Worm (Caenorhabditis elegans) whole organism, early embryonic: Measurements from ENCODE around the gene fbxc-17.
"Not testable (repeated sequence)": the region's sequence is repeated elsewhere in the genome, so short reads cannot be mapped to it uniquely, and the experiment has no call there.

ENCODE experiments used
- B0310.2 ChIP-seq: sonication (generic microtip); optimal IDR thresholded peaks from 2 replicates; lab custom pipeline; 2016; ENCODE audit warnings: mild to moderate bottlenecking, missing genetic modification characterization, missing compliant biosample characterization
- F13C5.2 ChIP-seq: sonication (generic microtip); optimal IDR thresholded peaks from 2 replicates; lab custom pipeline; 2017; ENCODE audit warnings: mild to moderate bottlenecking, missing genetic modification characterization, inconsistent platforms, missing compliant biosample characterization
- aly-1 ChIP-seq: sonication (generic microtip); optimal IDR thresholded peaks from 2 replicates; lab custom pipeline; 2016; ENCODE audit warnings: missing genetic modification characterization, missing compliant biosample characterization
- ama-1 ChIP-seq: fragments of 150-350 bp; optimal IDR thresholded peaks from 2 replicates; lab custom pipeline; 2014
- ceh-13 ChIP-seq: fragments of 200-800 bp; sonication (Bioruptor generic); optimal IDR thresholded peaks from 2 replicates; lab custom pipeline; 2018; ENCODE audit warnings: mild to moderate bottlenecking, missing genetic modification characterization, missing compliant biosample characterization
- ceh-36 ChIP-seq: sonication (generic microtip); optimal IDR thresholded peaks from 2 replicates; lab custom pipeline; 2016; ENCODE audit warnings: missing genetic modification characterization, inconsistent platforms, missing compliant biosample characterization
- ets-7 ChIP-seq: sonication (generic microtip); optimal IDR thresholded peaks from 2 replicates; lab custom pipeline; 2016; ENCODE audit warnings: missing genotype, missing genetic modification characterization, missing compliant biosample characterization
- flt-1 ChIP-seq: fragments of 200-800 bp; sonication (Bioruptor generic); IDR thresholded peaks from 2 replicates; pipeline ENCODE4 v1.3.6; 2022; ENCODE audit warnings: missing genetic modification characterization, missing compliant biosample characterization
- hmbx-1 ChIP-seq: sonication (generic microtip); optimal IDR thresholded peaks from 2 replicates; lab custom pipeline; 2016; ENCODE audit warnings: mild to moderate bottlenecking, missing genetic modification characterization, missing compliant biosample characterization
- hmg-4 ChIP-seq: fragments of 200-800 bp; sonication (Bioruptor generic); optimal IDR thresholded peaks from 2 replicates; lab custom pipeline; 2018; ENCODE audit warnings: mild to moderate bottlenecking, missing genetic modification characterization, missing compliant biosample characterization
- hnd-1 ChIP-seq: sonication (generic microtip); optimal IDR thresholded peaks from 2 replicates; lab custom pipeline; 2016; ENCODE audit warnings: missing genetic modification characterization, missing compliant biosample characterization
- pes-1 ChIP-seq: fragments of 200-800 bp; sonication (Bioruptor generic); IDR thresholded peaks from 2 replicates; pipeline ENCODE4 v1.3.6; 2022; ENCODE audit warnings: missing genetic modification reagents, missing genetic modification characterization, missing compliant biosample characterization
- scrt-1 ChIP-seq: fragments of 200-800 bp; sonication (Bioruptor generic); IDR thresholded peaks from 2 replicates; pipeline ENCODE4 v1.3.6; 2022; ENCODE audit warnings: missing genetic modification characterization, missing compliant biosample characterization
- sea-1 ChIP-seq: fragments of 200-800 bp; sonication (Bioruptor generic); conservative IDR thresholded peaks from 2 replicates; pipeline ENCODE4 v1.3.6; 2022; ENCODE audit warnings: missing genetic modification characterization, missing compliant biosample characterization
- tbx-11 ChIP-seq: fragments of 200-800 bp; sonication (Bioruptor generic); IDR thresholded peaks from 2 replicates; pipeline ENCODE4 v1.3.6; 2022; ENCODE audit warnings: missing genetic modification characterization, missing compliant biosample characterization
- tbx-37 ChIP-seq: fragments of 200-800 bp; sonication (Bioruptor generic); conservative IDR thresholded peaks from 2 replicates; pipeline ENCODE4 v1.3.6; 2022; ENCODE audit warnings: missing genetic modification reagents, missing genetic modification characterization, missing compliant biosample characterization
- tra-4 ChIP-seq: sonication (generic microtip); optimal IDR thresholded peaks from 2 replicates; lab custom pipeline; 2017; ENCODE audit warnings: missing genetic modification characterization, missing compliant biosample characterization

The fbxc-17 gene

DNA sequence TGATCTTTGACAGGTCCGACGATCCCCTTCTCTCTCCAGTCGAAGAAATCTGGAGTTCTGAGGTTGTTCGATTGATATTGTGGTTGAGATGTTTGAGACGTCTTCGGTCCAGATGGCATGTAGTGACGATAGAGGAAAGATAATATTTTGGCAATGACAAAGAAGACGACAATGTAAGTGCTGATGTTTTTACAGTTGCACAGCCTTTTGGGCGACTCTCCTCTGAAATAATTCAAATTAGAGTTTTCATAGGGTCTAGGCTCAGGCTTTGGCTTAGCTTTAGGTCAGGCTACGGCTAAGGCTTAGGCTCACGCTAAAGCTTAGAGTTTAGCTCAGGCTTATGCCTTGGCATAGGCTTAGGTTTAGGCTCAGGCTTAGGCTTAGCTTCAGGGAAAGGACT is 17.1 kb downstream of the fbxc-17 start, which contains the start of gene C32B5.13:
TSS of gene C32B5.13 (minus strand) at position 101 of the 400 bp plus-strand sequence.
- TF ChIP-seq tra-4 (tag; lab: Kevin White, UChicago) (no peak), sea-1 (GFP tag; lab: Robert Waterston, UW) (no peak), tbx-37 (no peak), B0310.2 (tag; lab: Kevin White, UChicago) (no peak), hmg-4 (GFP tag; lab: Kevin White, UChicago) (no peak), F13C5.2 (no peak), aly-1 (no peak), hmbx-1 (tag; lab: Kevin White, UChicago) (no peak), ets-7 (no peak), tbx-11 (GFP tag; lab: Robert Waterston, UW) (no peak), ceh-13 (GFP tag; lab: Kevin White, UChicago) (no peak), hnd-1 (no peak)

DNA sequence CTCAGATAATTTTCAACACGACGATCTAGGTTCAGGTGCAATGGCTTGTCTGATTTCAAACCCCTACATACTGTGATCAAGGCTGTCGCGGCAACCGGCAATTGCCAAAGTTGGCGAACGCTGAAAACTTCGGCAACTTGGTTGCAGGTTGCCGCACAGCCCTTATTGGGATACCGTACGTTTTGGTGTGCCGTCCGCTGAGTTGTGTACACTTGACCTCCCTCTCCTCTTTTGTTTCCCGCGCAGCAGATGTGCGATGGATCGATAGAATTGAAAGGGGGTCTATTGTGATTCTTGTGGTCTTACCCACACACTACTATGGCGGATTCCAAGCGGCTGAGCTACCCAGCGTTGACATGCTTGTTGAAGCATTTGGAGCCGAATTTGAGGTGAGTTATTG is 18.8 kb downstream of the fbxc-17 start, which contains the start of the genes C32B5.18 and C32B5.7:
TSS of gene C32B5.18 (plus strand) at position 301 of the 400 bp plus-strand sequence.
TSS of gene C32B5.7 (plus strand) at position 311 of the 400 bp plus-strand sequence.
- TF ChIP-seq hmg-4 (GFP tag; lab: Kevin White, UChicago), result peak; percentile 6
- no peak for TF ChIP-seq tra-4 (tag; lab: Kevin White, UChicago)

DNA sequence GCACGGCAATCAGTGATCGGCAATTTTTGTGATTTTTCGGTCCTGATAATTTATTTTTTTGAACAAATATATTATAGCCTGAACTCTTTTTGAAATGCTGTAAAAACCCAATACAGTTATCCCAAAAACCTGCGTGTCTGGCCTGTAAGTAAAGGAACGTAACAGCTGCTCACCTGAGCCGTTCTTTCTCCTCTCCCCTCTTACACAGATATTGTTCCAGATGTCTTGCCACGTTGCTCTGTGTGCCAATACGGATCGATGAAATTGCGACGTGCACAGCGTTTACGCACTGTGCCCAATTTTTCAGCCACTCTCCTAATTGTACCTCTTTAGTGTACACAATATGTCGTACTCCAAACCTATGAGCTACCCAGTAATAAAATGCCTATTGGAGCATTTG is 20.4 kb downstream of the fbxc-17 start, which contains the start of gene sdz-4:
TSS of gene sdz-4 (plus strand) at position 301 of the 400 bp plus-strand sequence.
- TF ChIP-seq hmbx-1 (tag; lab: Kevin White, UChicago), result no peak
- TF ChIP-seq tbx-11 (GFP tag; lab: Robert Waterston, UW), result no peak
- TF ChIP-seq B0310.2 (tag; lab: Kevin White, UChicago), result no peak
- TF ChIP-seq pes-1 (GFP tag; lab: Robert Waterston, UW), result no peak
- TF ChIP-seq ceh-36 (tag; lab: Kevin White, UChicago), result no peak
- no peak for TF ChIP-seq tbx-37
- TF ChIP-seq hmg-4 (GFP tag; lab: Kevin White, UChicago), result no peak
- no peak for TF ChIP-seq ets-7
- no peak for TF ChIP-seq sea-1 (GFP tag; lab: Robert Waterston, UW)
- no peak for TF ChIP-seq F13C5.2
- no peak for TF ChIP-seq scrt-1 (GFP tag; lab: Robert Waterston, UW)
- no peak for TF ChIP-seq flt-1 (GFP tag; lab: Robert Waterston, UW)
- no peak for TF ChIP-seq ceh-13 (GFP tag; lab: Kevin White, UChicago)
- no peak for TF ChIP-seq hnd-1
- no peak for TF ChIP-seq ama-1 (lab: Kevin White, UChicago)
- TF ChIP-seq tra-4 (tag; lab: Kevin White, UChicago), result no peak
- TF ChIP-seq aly-1, result no peak

DNA sequence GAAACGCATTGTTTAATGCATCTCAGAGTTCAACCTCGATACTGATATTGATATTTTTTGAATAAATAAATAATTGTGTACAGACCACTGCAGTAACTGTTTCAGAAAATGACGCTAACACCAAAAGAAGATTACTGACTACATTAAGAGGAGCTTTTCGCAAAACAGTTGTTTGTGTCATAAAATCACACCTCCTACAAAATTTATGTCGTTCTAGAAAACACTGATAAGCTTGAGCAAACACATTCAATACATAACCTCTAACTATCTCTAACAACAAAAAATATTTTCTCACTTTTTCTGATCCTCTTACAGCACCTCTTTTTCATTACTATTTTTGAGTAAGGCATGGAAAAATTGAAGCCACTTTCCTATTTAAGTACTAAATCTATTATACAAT is 24.4 kb downstream of the fbxc-17 start, which contains the start of gene fbxc-7:
TSS of gene fbxc-7 (plus strand) at position 301 of the 400 bp plus-strand sequence.
- not testable (repeated sequence) for TF ChIP-seq flt-1 (GFP tag; lab: Robert Waterston, UW); hnd-1; ceh-13 (GFP tag; lab: Kevin White, UChicago)

- no peak for TF ChIP-seq tra-4 (tag; lab: Kevin White, UChicago)
- no peak for TF ChIP-seq scrt-1 (GFP tag; lab: Robert Waterston, UW)
- TF ChIP-seq aly-1, result no peak
- TF ChIP-seq ceh-13 (GFP tag; lab: Kevin White, UChicago), result no peak
- no peak for TF ChIP-seq ama-1 (lab: Kevin White, UChicago)
- no peak for TF ChIP-seq tbx-37
- TF ChIP-seq tbx-11 (GFP tag; lab: Robert Waterston, UW), result no peak
- no peak for TF ChIP-seq B0310.2 (tag; lab: Kevin White, UChicago)
- TF ChIP-seq hmg-4 (GFP tag; lab: Kevin White, UChicago), result no peak
- TF ChIP-seq ets-7, result no peak
- TF ChIP-seq F13C5.2, result no peak
- no peak for TF ChIP-seq ceh-36 (tag; lab: Kevin White, UChicago)
- TF ChIP-seq sea-1 (GFP tag; lab: Robert Waterston, UW), result no peak
- no peak for TF ChIP-seq hnd-1
- TF ChIP-seq flt-1 (GFP tag; lab: Robert Waterston, UW), result no peak
Measured at ce11 chrII:953052-953451, 26.0 kb downstream of the fbxc-17 start.

DNA sequence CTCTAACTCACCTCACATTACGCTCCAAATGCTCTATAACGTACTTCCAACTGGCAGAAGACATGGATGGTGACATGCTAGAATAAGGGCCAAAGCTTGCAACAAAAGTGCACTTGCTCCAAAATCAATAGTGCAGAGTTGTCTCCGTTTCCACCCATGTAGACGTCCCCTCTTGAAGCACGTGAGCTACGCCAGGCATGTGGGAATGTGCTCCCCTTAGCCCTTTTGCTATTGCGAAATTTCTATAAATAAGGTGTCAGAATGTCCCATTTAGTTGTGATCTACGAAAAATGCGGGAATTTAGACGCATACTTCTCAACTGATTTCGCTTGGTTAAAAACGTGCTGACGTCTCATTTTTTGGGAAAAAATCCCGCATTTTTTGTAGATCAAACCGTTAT is 28.7 kb downstream of the fbxc-17 start:
- TF ChIP-seq hmbx-1 (tag; lab: Kevin White, UChicago) (no peak), ama-1 (lab: Kevin White, UChicago) (no peak), scrt-1 (GFP tag; lab: Robert Waterston, UW) (no peak), aly-1 (no peak)

DNA sequence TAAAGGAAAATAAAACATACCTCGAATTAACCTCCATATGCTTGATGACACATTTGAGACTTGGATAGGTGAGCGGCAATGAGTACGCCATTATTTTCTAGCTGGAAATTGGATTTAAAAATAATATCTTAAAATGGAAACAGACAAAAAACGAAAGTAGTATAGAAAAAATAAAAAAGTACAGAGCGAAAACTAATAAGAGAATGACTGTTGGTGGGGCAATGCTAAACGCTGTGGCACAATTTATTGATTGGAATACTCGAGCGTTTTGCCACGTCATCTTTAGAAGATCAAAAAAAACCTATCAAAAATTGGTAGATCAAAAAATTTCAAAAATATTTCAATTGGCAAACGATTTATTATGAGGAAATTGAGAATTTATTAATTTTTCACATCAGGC is 30.9 kb downstream of the fbxc-17 start, which contains the start of gene fbxc-32:
TSS of gene fbxc-32 (minus strand) at position 101 of the 400 bp plus-strand sequence.
- TF ChIP-seq tbx-11 (GFP tag; lab: Robert Waterston, UW) (no peak), ama-1 (lab: Kevin White, UChicago) (no peak), ceh-36 (tag; lab: Kevin White, UChicago) (no peak), ets-7 (no peak)

ce11 chrII:943773-944172 is 35.3 kb downstream of the fbxc-17 start, which contains the start of gene clec-43:
clec-43 (plus strand) TSS chrII:944066.
- TF ChIP-seq hmbx-1 (tag; lab: Kevin White, UChicago) (no peak), sea-1 (GFP tag; lab: Robert Waterston, UW) (no peak), hmg-4 (GFP tag; lab: Kevin White, UChicago) (no peak), B0310.2 (tag; lab: Kevin White, UChicago) (no peak)
